Fruit fly (Drosophila melanogaster) whole organism: ENCODE measurements around the gene Rrp1.

Source experiments
- EcR ChIP-seq, 2 experiments: fragments of >200 bp; optimal IDR thresholded peaks; 2 replicates each; lab custom pipeline; 2017; ENCODE audit warnings: missing biosample characterization in 2 of 2, missing genetic modification characterization in 2 of 2, missing genetic modification reagents in 2 of 2
- pan ChIP-seq: fragments of >200 bp; optimal IDR thresholded peaks from 2 replicates; lab custom pipeline; 2017
- psq ChIP-seq: fragments of >200 bp; optimal IDR thresholded peaks from 2 replicates; lab custom pipeline; 2017

DNA sequence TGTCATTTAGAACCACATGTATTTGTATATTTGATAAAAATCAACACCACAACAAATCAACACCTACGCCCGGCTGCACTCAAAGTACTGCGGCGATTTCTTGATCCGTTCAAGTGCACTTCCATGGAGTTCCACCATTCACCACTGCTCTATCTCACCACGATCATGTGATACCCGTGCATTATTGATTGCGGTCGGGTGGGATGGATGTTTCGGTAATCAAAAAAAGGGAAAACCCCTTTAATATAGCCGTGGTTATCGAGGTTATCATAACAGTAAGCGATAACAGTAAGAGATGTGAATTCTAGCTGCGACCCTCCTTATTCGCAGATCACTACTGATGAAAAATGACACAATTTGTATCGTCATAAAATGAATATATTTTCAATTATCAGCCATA, 45.9 kb upstream of the Rrp1 start, which contains the start of the genes CG17224 and CG17264:
- TF ChIP-seq EcR (GFP tag; optimal IDR thresholded peaks at IDR 0.05; lab: Kevin White, UChicago) (no peak), psq (lab: Kevin White, UChicago) (no peak), pan (lab: Kevin White, UChicago) (no peak)
